Worm (Caenorhabditis elegans): ENCODE data around the gene F56C3.4.
A peak's percentile ranks its signal among the peaks of the same experiment; 100 is the strongest.

Gene F56C3.4

DNA sequence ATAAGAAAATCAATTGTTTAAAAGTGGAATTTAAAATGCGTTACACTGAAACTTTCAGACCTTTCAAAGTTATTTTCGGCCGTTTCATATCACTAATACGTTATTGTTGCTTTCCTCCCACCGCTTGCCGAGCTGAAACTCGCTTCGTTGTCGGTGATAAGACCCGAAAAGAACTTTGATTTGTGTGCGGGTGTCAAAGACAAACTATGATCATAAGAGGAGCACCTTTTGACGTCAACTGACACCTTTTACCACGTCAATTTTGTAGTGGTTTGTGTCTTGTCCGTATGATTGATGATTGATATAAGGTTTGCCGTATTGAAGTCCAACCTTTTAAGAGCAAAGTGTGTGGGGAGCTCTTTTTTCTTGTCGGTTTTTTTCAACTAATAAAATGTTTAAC, 23.5 kb downstream of the F56C3.4 start, which contains the start of gene ttr-37 (continued):
- TF ChIP-seq egrh-3 (GFP tag; IDR thresholded peaks at IDR 0.05): no peak
- TF ChIP-seq pbrm-1 (GFP tag; IDR thresholded peaks at IDR 0.05): no peak
- TF ChIP-seq Y53F4B.3 (GFP tag; IDR thresholded peaks at IDR 0.05): no peak
- 0 out of 2 replicates have a peak, but pooled peaks have one; percentile 21 for TF ChIP-seq lir-1 (GFP tag; conservative IDR thresholded peaks at IDR 0.05)
- TF ChIP-seq K12H6.12 (tag; optimal IDR thresholded peaks at IDR 0.05): no peak
- TF ChIP-seq K11D2.4 (GFP tag; IDR thresholded peaks at IDR 0.05): no peak
- no peak for TF ChIP-seq die-1 (tag; optimal IDR thresholded peaks at IDR 0.05)
- no peak for TF ChIP-seq ekl-4 (GFP tag; IDR thresholded peaks at IDR 0.05)
- no peak for TF ChIP-seq snpc-3.4 (tag; optimal IDR thresholded peaks at IDR 0.05)
- no peak for TF ChIP-seq mel-28 (tag; optimal IDR thresholded peaks at IDR 0.05; ENCODE audit: borderline replicate concordance)
- TF ChIP-seq F22D6.2 (tag; optimal IDR thresholded peaks at IDR 0.05): no peak
- no peak for TF ChIP-seq madf-6 (GFP tag; IDR thresholded peaks at IDR 0.05)
- no peak for TF ChIP-seq B0019.2 (GFP tag; conservative IDR thresholded peaks at IDR 0.05)
- TF ChIP-seq F49E8.2 (tag; optimal IDR thresholded peaks at IDR 0.05; ENCODE audit: insufficient read depth): no peak
- TF ChIP-seq atf-7 (tag; optimal IDR thresholded peaks at IDR 0.05): peak; percentile 38
- TF ChIP-seq ceh-100 (GFP tag; IDR thresholded peaks at IDR 0.05): no peak
- no peak for TF ChIP-seq hsf-1 (GFP tag; IDR thresholded peaks at IDR 0.05)
- TF ChIP-seq cebp-1 (GFP tag; IDR thresholded peaks at IDR 0.05): 0 out of 2 replicates have a peak, but pooled peaks have one; percentile 25
- peak; percentile 10 for TF ChIP-seq cebp-1 (tag; optimal IDR thresholded peaks at IDR 0.05)
- no peak for TF ChIP-seq F55B11.4 (tag; optimal IDR thresholded peaks at IDR 0.05; ENCODE audit: borderline replicate concordance, insufficient read depth)
- 0 out of 2 replicates have a peak, but pooled peaks have one; percentile 52 for TF ChIP-seq Y95B8A.8 (GFP tag; IDR thresholded peaks at IDR 0.05)
- no peak for TF ChIP-seq ztf-3 (GFP tag; optimal IDR thresholded peaks at IDR 0.05)
- TF ChIP-seq lin-40 (tag; optimal IDR thresholded peaks at IDR 0.05): no peak
- peak; percentile 32; the same call in 1 of the 2 replicates for TF ChIP-seq dox-1 (GFP tag; IDR thresholded peaks at IDR 0.05)
- TF ChIP-seq bed-2 (GFP tag; IDR thresholded peaks at IDR 0.05): no peak
- no peak for TF ChIP-seq lin-26 (GFP tag; IDR thresholded peaks at IDR 0.05)
- TF ChIP-seq let-607 (tag; optimal IDR thresholded peaks at IDR 0.05): peak; percentile 57 to 72
- TF ChIP-seq bed-1 (GFP tag; IDR thresholded peaks at IDR 0.05): no peak
- no peak for TF ChIP-seq hmg-20 (GFP tag; IDR thresholded peaks at IDR 0.05)
- TF ChIP-seq Y56A3A.18 (GFP tag; IDR thresholded peaks at IDR 0.05): no peak
- no peak for TF ChIP-seq nhr-90 (tag; optimal IDR thresholded peaks at IDR 0.05)
- TF ChIP-seq rcor-1 (GFP tag; IDR thresholded peaks at IDR 0.05): no peak
- no peak for TF ChIP-seq mes-4 (tag; optimal IDR thresholded peaks at IDR 0.05)

DNA sequence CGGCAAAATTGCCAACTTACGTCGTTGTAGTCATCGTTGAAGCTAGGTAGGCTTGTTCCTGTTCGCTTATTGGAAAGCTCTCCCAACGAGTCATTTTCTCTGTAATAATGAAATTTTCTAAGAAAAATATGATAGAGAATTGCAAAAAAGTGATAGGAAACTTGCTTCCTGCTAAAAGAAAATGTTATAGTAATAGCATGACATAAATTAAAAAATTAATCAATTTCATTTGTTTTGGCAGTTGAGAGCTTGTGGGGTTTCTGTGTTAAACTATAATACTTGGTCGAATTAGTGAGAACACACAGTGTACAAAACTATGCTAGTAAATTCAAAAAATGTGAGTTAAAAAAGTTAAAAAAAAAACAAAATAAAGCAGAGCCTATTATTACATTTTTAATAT, 30.7 kb downstream of the F56C3.4 start, which contains the start of gene F21E9.2:
Gene F21E9.2, minus strand, starts transcription at position 101 of the 400 bp plus-strand sequence.
- TF ChIP-seq lin-26 (GFP tag; IDR thresholded peaks at IDR 0.05) (no peak), Y56A3A.18 (GFP tag; IDR thresholded peaks at IDR 0.05) (no peak), T07F8.4 (tag; optimal IDR thresholded peaks at IDR 0.05) (no peak), tbx-9 (tag; optimal IDR thresholded peaks at IDR 0.05; ENCODE audit: borderline replicate concordance) (no peak), atf-7 (tag; optimal IDR thresholded peaks at IDR 0.05) (no peak), F37B4.10 (GFP tag; IDR thresholded peaks at IDR 0.05) (no peak), nhr-27 (tag; optimal IDR thresholded peaks at IDR 0.05) (no peak), bed-2 (GFP tag; IDR thresholded peaks at IDR 0.05) (no peak), madf-8 (GFP tag; conservative IDR thresholded peaks at IDR 0.05) (no peak), mel-28 (tag; optimal IDR thresholded peaks at IDR 0.05; ENCODE audit: borderline replicate concordance) (no peak), let-526 (GFP tag; IDR thresholded peaks at IDR 0.05) (no peak)

All from whole organism, young adult.